Worm (Caenorhabditis elegans): ENCODE measurements around the gene F46E10.18.

Gene F46E10.18

DNA sequence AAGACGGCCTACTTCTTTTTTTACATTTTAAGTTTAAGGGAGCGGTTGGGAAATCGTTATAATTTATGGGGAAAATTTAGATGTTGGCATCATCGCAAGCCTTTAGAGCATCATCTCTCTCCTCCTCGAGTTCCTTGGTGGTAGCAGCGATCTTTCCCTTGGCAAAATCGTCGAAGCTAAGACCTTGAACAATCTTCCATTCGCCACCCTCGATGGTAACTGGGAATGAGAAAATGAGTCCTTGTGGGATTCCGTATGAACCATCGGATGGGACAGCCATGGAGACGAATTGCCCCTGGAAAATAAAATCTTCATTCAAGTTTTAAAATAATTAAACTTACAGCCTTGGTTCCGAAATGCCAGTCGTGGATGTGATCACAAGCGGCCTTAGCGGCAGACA lies 5.5 kb upstream of the F46E10.18 start:
- TF ChIP-seq sptf-2 (GFP tag; optimal IDR thresholded peaks at IDR 0.05) (no peak), zim-3 (tag; optimal IDR thresholded peaks at IDR 0.05) (no peak), let-526 (GFP tag; IDR thresholded peaks at IDR 0.05) (no peak), hmg-20 (GFP tag; IDR thresholded peaks at IDR 0.05) (peak; percentile 4; the same call in 1 of the 2 replicates), Y95B8A.8 (GFP tag; IDR thresholded peaks at IDR 0.05) (no peak), rec-8 (tag; optimal IDR thresholded peaks at IDR 0.05) (no peak), pha-4 (tag; optimal IDR thresholded peaks at IDR 0.05) (peak; percentile 21), ZK185.1 (tag; optimal IDR thresholded peaks at IDR 0.05; ENCODE audit: poor library complexity, severe bottlenecking) (peak; percentile 59), B0336.3 (GFP tag; IDR thresholded peaks at IDR 0.05) (peak; percentile 37; the same call in 1 of the 2 replicates), nfya-2 (GFP tag; IDR thresholded peaks at IDR 0.05) (0 out of 2 replicates have a peak, but pooled peaks have one; percentile 34), Y67H2A.10 (GFP tag; conservative IDR thresholded peaks at IDR 0.05) (no peak), B0019.2 (GFP tag; conservative IDR thresholded peaks at IDR 0.05) (no peak), madf-3 (GFP tag; IDR thresholded peaks at IDR 0.05) (peak; percentile 55; the same call in 1 of the 2 replicates), rpc-1 (optimal IDR thresholded peaks at IDR 0.05) (no peak), rpc-1 (tag; optimal IDR thresholded peaks at IDR 0.05) (no peak), T26A5.8 (tag; optimal IDR thresholded peaks at IDR 0.05) (no peak), lin-35 (GFP tag; optimal IDR thresholded peaks at IDR 0.05) (no peak), bed-1 (GFP tag; IDR thresholded peaks at IDR 0.05) (0 out of 2 replicates have a peak, but pooled peaks have one; percentile 27)

DNA sequence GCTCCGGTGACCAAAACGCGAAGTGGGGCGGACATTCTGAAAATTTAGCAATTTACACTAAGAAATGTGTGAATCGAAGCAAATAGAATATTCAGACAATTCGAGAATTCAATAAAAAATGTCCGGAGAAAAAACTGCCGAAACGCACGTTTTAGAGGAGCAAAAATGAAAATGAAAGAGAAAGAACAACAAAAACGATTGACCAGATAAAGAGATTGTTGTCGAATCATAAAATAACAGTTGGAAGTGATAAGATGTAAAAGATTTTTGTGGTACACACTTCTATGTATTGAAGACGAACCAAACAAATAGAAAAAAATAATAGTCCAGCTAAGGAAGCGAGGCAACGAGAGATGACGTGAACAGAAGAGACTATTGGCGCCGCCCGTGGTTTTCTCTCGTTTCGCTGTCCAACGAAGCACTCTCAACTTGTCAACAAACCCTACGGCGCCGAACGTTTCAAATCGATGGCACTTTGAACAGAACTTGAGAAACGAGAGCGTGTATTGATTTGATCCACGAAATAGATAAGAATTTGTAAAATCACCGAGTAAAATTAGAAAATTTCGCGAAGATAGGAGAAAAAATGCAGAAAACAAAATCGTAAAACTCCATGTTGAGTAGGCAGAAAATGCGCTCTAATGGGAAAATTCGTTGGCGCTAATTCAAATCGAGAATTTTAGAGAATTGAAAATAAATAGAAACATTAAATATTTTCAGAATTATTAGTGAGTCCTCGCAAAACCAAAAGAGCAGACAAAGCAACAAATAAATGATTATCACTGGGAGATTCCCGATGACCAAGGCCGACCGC lies 4.1 kb upstream of the F46E10.18 start, which contains the start of gene mdh-1:
TSS of gene mdh-1 (minus strand) at position 36 of the 814 bp plus-strand sequence.
- TF ChIP-seq nfya-2 (GFP tag; IDR thresholded peaks at IDR 0.05) (no peak), ztf-25 (GFP tag; IDR thresholded peaks at IDR 0.05) (no peak), nhr-179 (tag; optimal IDR thresholded peaks at IDR 0.05) (no peak), Y95B8A.8 (GFP tag; IDR thresholded peaks at IDR 0.05) (peak; percentile 43; the same call in 1 of the 2 replicates), lin-40 (tag; optimal IDR thresholded peaks at IDR 0.05) (no peak), tlf-1 (GFP tag; optimal IDR thresholded peaks at IDR 0.05) (no peak), hrde-1 (tag; optimal IDR thresholded peaks at IDR 0.05; ENCODE audit: borderline replicate concordance) (no peak), let-526 (GFP tag; IDR thresholded peaks at IDR 0.05) (peak; percentile 49; the same call in 1 of the 2 replicates), ceh-58 (GFP tag; IDR thresholded peaks at IDR 0.05) (no peak), snpc-1.1 (tag; optimal IDR thresholded peaks at IDR 0.05; ENCODE audit: insufficient read depth) (no peak), lin-26 (GFP tag; IDR thresholded peaks at IDR 0.05) (no peak), mcd-1 (GFP tag; IDR thresholded peaks at IDR 0.05) (peak; percentile 44; the same call in 1 of the 2 replicates), lin-35 (GFP tag; optimal IDR thresholded peaks at IDR 0.05) (no peak), lin-54 (GFP tag; optimal IDR thresholded peaks at IDR 0.05) (peak; percentile 5), unc-130 (GFP tag; optimal IDR thresholded peaks at IDR 0.05) (no peak), F10E7.11 (tag; optimal IDR thresholded peaks at IDR 0.05) (no peak), bed-2 (GFP tag; IDR thresholded peaks at IDR 0.05) (no peak), ccch-3 (GFP tag; optimal IDR thresholded peaks at IDR 0.05) (no peak), nhr-90 (tag; optimal IDR thresholded peaks at IDR 0.05) (no peak), mes-4 (tag; optimal IDR thresholded peaks at IDR 0.05) (no peak), madf-10 (tag; optimal IDR thresholded peaks at IDR 0.05) (no peak), B0261.1 (tag; optimal IDR thresholded peaks at IDR 0.05) (no peak), Y67H2A.10 (GFP tag; conservative IDR thresholded peaks at IDR 0.05) (no peak), attf-6 (GFP tag; IDR thresholded peaks at IDR 0.05) (no peak), dpl-1 (GFP tag; optimal IDR thresholded peaks at IDR 0.05) (no peak), snpc-4 (GFP tag; optimal IDR thresholded peaks at IDR 0.05) (no peak), snpc-4 (tag; optimal IDR thresholded peaks at IDR 0.05) (no peak), F49E8.2 (tag; optimal IDR thresholded peaks at IDR 0.05; ENCODE audit: insufficient read depth) (no peak), nhr-27 (tag; optimal IDR thresholded peaks at IDR 0.05) (no peak), nhr-120 (GFP tag; IDR thresholded peaks at IDR 0.05) (no peak), hmg-1.2 (GFP tag; IDR thresholded peaks at IDR 0.05) (no peak), lir-1 (GFP tag; conservative IDR thresholded peaks at IDR 0.05) (no peak)

Measured in whole organism, young adult.